Worm (Caenorhabditis elegans) whole organism, L4/young adult: Measurements from ENCODE around the gene Y39A3B.7.

Experiments
- W03F9.2 ChIP-seq: fragments of 150-350 bp; optimal IDR thresholded peaks from 2 replicates; lab custom pipeline; 2014; ENCODE audit warnings: missing biosample characterization, missing genetic modification characterization
- dao-5 ChIP-seq: sonication (generic microtip); optimal IDR thresholded peaks from 2 replicates; lab custom pipeline; 2016; ENCODE audit warnings: missing genotype, missing genetic modification characterization, moderate library complexity, missing compliant biosample characterization
- him-1 ChIP-seq: sonication (generic microtip); optimal IDR thresholded peaks from 2 replicates; lab custom pipeline; 2016; ENCODE audit warnings: missing genotype, missing genetic modification reagents, missing genetic modification characterization, missing compliant biosample characterization

The Y39A3B.7 gene

ce11 chrIII:2001210-2001609 lies 16.4 kb upstream of the Y39A3B.7 start:
- TF ChIP-seq dao-5: no peak
- no peak for TF ChIP-seq W03F9.2 (tag; lab: Kevin White, UChicago)
- TF ChIP-seq him-1: no peak

DNA sequence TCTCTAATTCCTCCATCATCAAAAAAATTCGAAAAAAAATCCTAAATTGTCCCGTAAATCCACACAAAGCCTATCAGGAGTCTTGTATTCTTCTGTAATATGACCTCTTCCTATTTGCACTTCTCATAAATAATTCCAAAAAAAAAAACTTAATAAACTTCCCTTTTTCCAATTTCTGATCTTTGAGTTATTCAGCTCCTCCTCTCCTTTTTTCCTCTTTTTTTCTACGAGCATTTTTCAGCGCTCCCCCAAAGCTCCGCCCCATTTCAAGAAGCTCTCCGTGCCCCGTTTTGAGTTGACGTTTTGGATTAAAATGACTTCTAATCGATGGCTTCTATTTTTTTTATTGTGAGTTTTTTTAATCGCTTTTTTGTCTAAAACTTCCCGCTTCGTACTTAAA lies 12.8 kb upstream of the Y39A3B.7 start, which contains the start of gene lgc-42:
Gene lgc-42 (plus strand): TSS at position 301 of the 400 bp plus-strand sequence.
- no peak for TF ChIP-seq him-1
- no peak for TF ChIP-seq W03F9.2 (tag; lab: Kevin White, UChicago)
- no peak for TF ChIP-seq dao-5

- TF ChIP-seq him-1 (no peak), W03F9.2 (tag; lab: Kevin White, UChicago) (no peak), dao-5 (no peak)
Measured at ce11 chrIII:1989940-1990339, 5.2 kb upstream of the Y39A3B.7 start.

ce11 chrIII:1987693-1988092 lies 2.9 kb upstream of the Y39A3B.7 start, which contains the start of gene Y39A3B.8:
Y39A3B.8 (plus strand) TSS chrIII:1987993.
- TF ChIP-seq him-1 (no peak), W03F9.2 (tag; lab: Kevin White, UChicago) (no peak), dao-5 (no peak)

DNA sequence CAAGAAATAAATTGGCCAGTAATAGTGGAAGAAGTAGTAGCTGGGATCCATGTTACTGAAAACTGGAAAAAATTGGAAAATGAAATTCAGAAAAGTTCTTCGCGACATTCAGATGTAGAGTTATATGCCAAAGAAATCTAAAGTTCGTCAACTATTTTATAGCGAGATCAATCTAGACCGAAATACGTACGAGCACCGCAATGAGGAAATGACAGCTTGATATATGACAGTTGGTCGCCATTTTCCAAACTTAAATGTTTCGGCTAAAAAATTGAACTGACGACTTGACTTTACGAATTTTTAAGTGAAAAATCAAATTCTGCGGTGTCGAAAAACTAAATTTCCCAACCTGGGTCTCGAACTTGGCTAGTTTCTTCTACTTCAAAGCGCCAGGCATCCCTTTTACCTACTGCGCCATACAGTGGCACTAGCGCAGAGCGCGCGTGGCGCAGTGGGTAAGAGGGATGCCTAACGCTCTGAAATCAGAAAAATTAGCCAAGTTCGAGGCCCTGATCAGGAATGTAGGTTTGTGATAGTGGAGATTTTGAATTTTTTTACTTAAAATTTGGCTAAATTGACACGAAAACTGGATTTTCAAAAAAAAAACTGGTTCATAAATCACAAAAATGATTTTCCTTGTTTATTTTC lies 2.0 kb downstream of the Y39A3B.7 start, which contains the start of gene srd-66:
Gene srd-66 (minus strand): TSS at position 51 of the 648 bp plus-strand sequence.
- TF ChIP-seq him-1: no peak
- TF ChIP-seq dao-5: no peak
- no peak for TF ChIP-seq W03F9.2 (tag; lab: Kevin White, UChicago)

ce11 chrIII:1981467-1981866 lies 3.3 kb downstream of the Y39A3B.7 start:
- no peak for TF ChIP-seq him-1

DNA sequence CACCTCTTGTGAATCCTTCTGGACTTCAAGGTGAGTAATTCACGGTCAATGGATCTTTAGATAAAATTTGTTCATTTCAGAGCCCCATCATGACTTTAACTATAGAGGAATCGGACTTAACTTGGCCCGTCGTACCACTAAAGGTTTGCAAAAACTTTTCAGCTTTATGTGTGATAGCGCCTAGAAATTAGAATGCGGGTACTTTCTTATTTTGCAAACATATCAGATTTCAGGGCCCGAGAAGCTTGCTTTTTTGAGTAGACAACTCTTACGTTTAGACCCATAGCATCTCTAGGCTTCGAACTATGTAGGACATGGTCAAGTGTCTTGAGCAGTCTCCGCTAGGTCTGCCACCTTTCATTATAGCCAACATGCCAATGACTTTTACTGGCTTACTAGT lies 7.3 kb downstream of the Y39A3B.7 start:
- TF ChIP-seq W03F9.2 (tag; lab: Kevin White, UChicago) (no peak), him-1 (no peak), dao-5 (no peak)

DNA sequence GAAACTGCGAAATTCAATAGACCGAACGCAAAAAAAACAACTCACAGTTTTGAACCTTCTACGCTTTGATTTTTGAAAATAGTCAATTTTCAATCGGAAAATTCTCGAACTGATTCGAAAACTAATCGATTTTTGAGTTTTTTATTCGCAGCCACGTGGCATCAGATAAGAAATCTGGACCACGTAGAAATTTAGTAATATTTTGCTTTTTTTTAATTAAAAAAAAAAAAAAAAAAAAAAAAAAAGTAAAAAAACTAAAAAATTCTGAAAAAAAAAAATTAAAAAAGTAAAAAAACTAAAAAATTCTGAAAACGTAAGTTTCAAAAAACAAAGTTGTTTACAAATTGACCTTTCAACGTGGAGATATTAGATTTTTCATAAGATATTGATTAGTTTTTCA lies 8.1 kb downstream of the Y39A3B.7 start, which contains the start of gene R155.3:
Gene R155.3 (minus strand): TSS at position 101 of the 400 bp plus-strand sequence.
- TF ChIP-seq him-1 (no peak), dao-5 (no peak), W03F9.2 (tag; lab: Kevin White, UChicago) (no peak)

ce11 chrIII:1975992-1976391 lies 8.8 kb downstream of the Y39A3B.7 start:
- TF ChIP-seq dao-5 (no peak), him-1 (no peak), W03F9.2 (tag; lab: Kevin White, UChicago) (no peak)

ce11 chrIII:1970433-1970832 lies 14.3 kb downstream of the Y39A3B.7 start, which contains the start of gene R155.5:
R155.5 (minus strand) TSS chrIII:1970533.
- no peak for TF ChIP-seq dao-5
- no peak for TF ChIP-seq him-1
- TF ChIP-seq W03F9.2 (tag; lab: Kevin White, UChicago): no peak

ce11 chrIII:1969802-1970201 lies 15.0 kb downstream of the Y39A3B.7 start, which contains the start of gene moa-1:
moa-1 (minus strand) TSS chrIII:1969902.
- no peak for TF ChIP-seq dao-5
- no peak for TF ChIP-seq W03F9.2 (tag; lab: Kevin White, UChicago)
- TF ChIP-seq him-1: no peak

DNA sequence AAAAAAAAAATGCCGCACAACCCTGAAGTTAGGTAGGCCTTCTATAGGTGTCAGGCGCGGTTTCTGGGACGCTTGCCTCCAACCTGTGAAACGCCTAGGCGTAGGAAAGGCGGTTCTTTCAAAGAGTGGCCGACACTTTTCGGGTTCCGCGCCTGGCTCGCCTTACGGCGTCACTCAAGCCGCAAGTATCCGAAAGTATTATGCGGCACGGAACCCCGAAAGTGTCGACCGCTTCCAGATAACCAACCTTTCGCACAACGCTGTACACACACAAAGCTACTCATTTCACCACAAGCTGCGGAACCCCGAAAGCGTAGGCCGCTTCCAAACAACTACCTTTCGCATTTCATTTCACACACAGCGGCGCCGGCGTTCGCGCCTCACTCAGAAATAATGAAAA lies 21.6 kb downstream of the Y39A3B.7 start:
- no peak for TF ChIP-seq him-1
- no peak for TF ChIP-seq W03F9.2 (tag; lab: Kevin White, UChicago)
- TF ChIP-seq dao-5: no peak

- TF ChIP-seq dao-5: no peak
- TF ChIP-seq W03F9.2 (tag; lab: Kevin White, UChicago): no peak
- TF ChIP-seq him-1: no peak
Measured at ce11 chrIII:1962552-1962951, 22.2 kb downstream of the Y39A3B.7 start.

DNA sequence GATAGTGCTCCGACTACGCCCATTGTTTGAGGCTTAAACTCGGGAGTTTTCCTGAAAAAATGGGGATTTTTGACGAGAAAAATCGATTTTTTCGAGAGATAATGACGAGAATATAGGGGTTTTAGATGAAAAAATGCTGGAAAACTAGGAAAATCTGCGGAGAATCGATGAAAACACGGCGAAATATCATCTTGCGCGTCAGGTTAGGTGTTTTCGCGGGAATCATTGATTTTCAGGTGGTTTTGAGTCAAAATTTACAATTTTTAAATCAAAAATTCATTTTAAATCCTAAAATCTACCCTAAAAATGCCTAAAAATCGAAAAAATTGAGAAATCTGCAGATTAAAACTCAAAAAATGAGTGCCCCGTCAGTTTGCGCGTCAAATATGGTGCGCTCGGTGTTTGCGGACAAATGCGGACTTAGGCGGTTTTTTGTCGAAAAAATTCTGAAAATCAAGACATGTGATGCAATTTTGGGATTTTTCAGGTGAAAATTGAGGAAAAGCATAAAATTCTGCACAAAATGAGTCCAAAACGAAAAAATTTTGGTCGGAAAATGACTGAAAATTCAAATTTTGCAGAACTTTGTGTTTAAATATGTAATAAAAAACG lies 22.8 kb downstream of the Y39A3B.7 start, which contains the start of gene mboa-6:
Gene mboa-6 (minus strand): TSS at position 51 of the 612 bp plus-strand sequence.
- TF ChIP-seq him-1 (no peak), dao-5 (no peak), W03F9.2 (tag; lab: Kevin White, UChicago) (no peak)

DNA sequence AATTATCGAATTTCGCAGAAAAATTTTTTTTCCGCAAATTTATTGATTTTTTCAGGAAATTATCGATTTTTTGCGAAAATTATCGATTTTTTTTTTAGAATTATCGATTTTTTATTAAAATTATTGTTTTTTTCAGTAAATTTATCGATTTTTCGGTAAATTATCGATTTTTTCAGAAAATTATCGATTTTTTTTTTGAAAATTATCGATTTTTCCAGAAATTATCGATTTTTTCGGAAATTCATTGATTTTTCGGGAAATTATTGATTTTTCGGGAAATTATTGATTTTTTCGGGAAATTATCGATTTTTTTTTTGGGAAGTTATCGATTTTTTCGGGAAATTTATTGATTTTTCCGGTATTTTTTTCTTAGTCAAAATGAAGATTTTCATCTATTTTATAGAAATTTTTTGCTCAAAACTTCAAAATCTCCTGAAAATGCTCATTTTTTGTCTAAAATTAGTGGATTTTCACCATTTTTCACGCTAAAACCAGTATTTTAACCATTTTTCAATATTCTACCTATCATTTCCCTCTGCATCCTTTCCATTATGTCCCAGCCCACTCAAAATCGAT lies 29.2 kb downstream of the Y39A3B.7 start:
- no peak for TF ChIP-seq him-1
- no peak for TF ChIP-seq dao-5
- no peak for TF ChIP-seq W03F9.2 (tag; lab: Kevin White, UChicago)
